Worm (Caenorhabditis elegans) whole organism, mixed stage, embryonic: ENCODE results near the gene ZK662.2.

Source experiments
- bed-3 ChIP-seq: fragments of 200-800 bp; sonication (Bioruptor generic); optimal IDR thresholded peaks from 3 replicates; lab custom pipeline; 2018; ENCODE audit warnings: mild to moderate bottlenecking, missing genetic modification characterization, moderate library complexity, missing compliant biosample characterization
- blmp-1 ChIP-seq: fragments of 150-350 bp; optimal IDR thresholded peaks from 2 replicates; lab custom pipeline; 2014; ENCODE audit warnings: missing biosample characterization, missing genetic modification characterization
- ceh-83 ChIP-seq: fragments of 200-800 bp; sonication (Bioruptor generic); optimal IDR thresholded peaks from 2 replicates; lab custom pipeline; 2018; ENCODE audit warnings: mild to moderate bottlenecking, missing genetic modification characterization, missing compliant biosample characterization
- elt-1 ChIP-seq: sonication (generic microtip); optimal IDR thresholded peaks from 2 replicates; lab custom pipeline; 2017; ENCODE audit warnings: missing genetic modification characterization, mild to moderate bottlenecking, missing compliant biosample characterization, antibody characterized with exemption, moderate library complexity, borderline replicate concordance; ENCODE audit not compliant: insufficient read depth
- flh-1 ChIP-seq: fragments of 200-800 bp; sonication (Bioruptor generic); optimal IDR thresholded peaks from 2 replicates; lab custom pipeline; 2018; ENCODE audit warnings: mild to moderate bottlenecking, missing genetic modification characterization, moderate library complexity, missing compliant biosample characterization
- lin-13 ChIP-seq: fragments of 150-350 bp; optimal IDR thresholded peaks from 2 replicates; lab custom pipeline; 2014; ENCODE audit warnings: missing biosample characterization, missing genetic modification characterization
- mep-1 ChIP-seq: fragments of 150-350 bp; optimal IDR thresholded peaks from 2 replicates; lab custom pipeline; 2017; ENCODE audit warnings: missing biosample characterization, missing genetic modification reagents, missing genetic modification characterization, inconsistent platforms
- nhr-76 ChIP-seq: sonication (generic microtip); optimal IDR thresholded peaks from 2 replicates; lab custom pipeline; 2017; ENCODE audit warnings: missing biosample characterization, missing genetic modification characterization
- pha-4 ChIP-seq: fragments of 150-350 bp; optimal IDR thresholded peaks from 2 replicates; lab custom pipeline; 2018; ENCODE audit warnings: missing biosample characterization, missing genetic modification reagents, missing genetic modification characterization
- snpc-4 ChIP-seq: fragments of 150-350 bp; optimal IDR thresholded peaks from 2 replicates; lab custom pipeline; 2014; ENCODE audit warnings: missing biosample characterization, missing genetic modification characterization
- unc-62 ChIP-seq: fragments of 150-350 bp; optimal IDR thresholded peaks from 2 replicates; lab custom pipeline; 2014; ENCODE audit warnings: missing biosample characterization, missing genetic modification reagents, missing genetic modification characterization
- ztf-11 ChIP-seq: fragments of 150-350 bp; optimal IDR thresholded peaks from 2 replicates; lab custom pipeline; 2014; ENCODE audit warnings: missing biosample characterization, missing genetic modification characterization

ce11 chrX:15736419-15736818 is 39.9 kb downstream of the ZK662.2 start:
- TF ChIP-seq snpc-4 (no peak), ztf-11 (tag; lab: Kevin White, UChicago) (no peak), pha-4 (no peak), flh-1 (GFP tag; lab: Kevin White, UChicago) (no peak), ceh-83 (no peak), blmp-1 (tag; lab: Kevin White, UChicago) (no peak), elt-1 (tag; lab: Kevin White, UChicago) (no peak), lin-13 (tag; lab: Kevin White, UChicago) (no peak), unc-62 (GFP tag; lab: Kevin White, UChicago) (no peak), bed-3 (GFP tag; lab: Kevin White, UChicago) (no peak), mep-1 (peak; percentile 6), nhr-76 (tag; lab: Kevin White, UChicago) (no peak)
